Fruit fly (Drosophila melanogaster) whole organism, prepupa: Measurements from ENCODE around the gene futsch.

Source experiments
- Blimp-1 ChIP-seq: fragments of 200-800 bp; sonication (Bioruptor generic); optimal IDR thresholded peaks from 3 replicates; lab custom pipeline; 2017; ENCODE audit warnings: missing biosample characterization, missing genetic modification characterization, mild to moderate bottlenecking, moderate library complexity, missing genetic modification reagents
- CG10631 ChIP-seq: fragments of 200-800 bp; sonication (Bioruptor generic); optimal IDR thresholded peaks from 2 replicates; lab custom pipeline; 2016; ENCODE audit warnings: missing biosample characterization, missing genetic modification characterization
- CG10669 ChIP-seq: fragments of 200-800 bp; sonication (Bioruptor generic); optimal IDR thresholded peaks from 3 replicates; lab custom pipeline; 2018; ENCODE audit warnings: missing biosample characterization, mild to moderate bottlenecking, missing genetic modification characterization, moderate library complexity
- CG11294 ChIP-seq: fragments of 200-800 bp; sonication (Bioruptor generic); IDR thresholded peaks from 2 replicates; pipeline ENCODE4 v1.3.6; 2022; ENCODE audit warnings: missing biosample characterization, missing genetic modification characterization
- CG11762 ChIP-seq: fragments of 200-800 bp; sonication (Bioruptor generic); optimal IDR thresholded peaks from 3 replicates; lab custom pipeline; 2016; ENCODE audit warnings: missing biosample characterization, missing genetic modification characterization; ENCODE audit not compliant: insufficient read depth
- CG11902 ChIP-seq: fragments of 200-800 bp; sonication (Bioruptor generic); optimal IDR thresholded peaks from 3 replicates; lab custom pipeline; 2016; ENCODE audit warnings: missing biosample characterization, missing genetic modification characterization
- CG1621 ChIP-seq: fragments of 200-800 bp; sonication (Bioruptor generic); optimal IDR thresholded peaks from 3 replicates; lab custom pipeline; 2018; ENCODE audit warnings: missing biosample characterization, mild to moderate bottlenecking, missing genetic modification characterization
- CG16779 ChIP-seq: fragments of 200-800 bp; sonication (Bioruptor generic); optimal IDR thresholded peaks from 3 replicates; lab custom pipeline; 2017; ENCODE audit warnings: missing biosample characterization, mild to moderate bottlenecking, missing genetic modification characterization
- CG3032 ChIP-seq: fragments of 200-800 bp; optimal IDR thresholded peaks from 2 replicates; lab custom pipeline; 2019; ENCODE audit warnings: missing biosample characterization, mild to moderate bottlenecking, missing genetic modification characterization, moderate library complexity
- CG31627 ChIP-seq: fragments of 200-800 bp; sonication (Bioruptor generic); optimal IDR thresholded peaks from 3 replicates; lab custom pipeline; 2016; ENCODE audit warnings: missing biosample characterization, missing genetic modification characterization
- CG32006 ChIP-seq: fragments of 200-800 bp; sonication (Bioruptor generic); optimal IDR thresholded peaks from 3 replicates; lab custom pipeline; 2017; ENCODE audit warnings: missing biosample characterization, mild to moderate bottlenecking, missing genetic modification characterization
- CG3919 ChIP-seq: fragments of 200-800 bp; sonication (Bioruptor generic); optimal IDR thresholded peaks from 3 replicates; lab custom pipeline; 2016; ENCODE audit warnings: missing biosample characterization, missing genetic modification characterization
- CG4318 ChIP-seq: fragments of 200-800 bp; sonication (Bioruptor generic); optimal IDR thresholded peaks from 3 replicates; lab custom pipeline; 2017; ENCODE audit warnings: missing biosample characterization, mild to moderate bottlenecking, missing genetic modification characterization
- CG6163 ChIP-seq: fragments of 200-800 bp; sonication (Bioruptor generic); IDR thresholded peaks from 3 replicates; pipeline ENCODE4 v1.3.6; 2022; ENCODE audit warnings: missing biosample characterization, missing genetic modification characterization
- CG6276 ChIP-seq: fragments of 200-800 bp; sonication (Bioruptor generic); optimal IDR thresholded peaks from 2 replicates; lab custom pipeline; 2017; ENCODE audit warnings: missing biosample characterization, mild to moderate bottlenecking, missing genetic modification characterization
- CG6792 ChIP-seq: fragments of 200-800 bp; sonication (Bioruptor generic); optimal IDR thresholded peaks from 3 replicates; lab custom pipeline; 2016; ENCODE audit warnings: missing biosample characterization, missing genetic modification characterization
- CG6808 ChIP-seq: fragments of 200-800 bp; sonication (Bioruptor generic); optimal IDR thresholded peaks from 3 replicates; lab custom pipeline; 2017; ENCODE audit warnings: missing biosample characterization, missing genetic modification characterization, mild to moderate bottlenecking, moderate library complexity, missing genetic modification reagents
- CG6854 ChIP-seq: fragments of 200-800 bp; sonication (Bioruptor generic); optimal IDR thresholded peaks from 2 replicates; lab custom pipeline; 2017; ENCODE audit warnings: missing biosample characterization, mild to moderate bottlenecking, missing genetic modification characterization
- CG7368 ChIP-seq: fragments of 200-800 bp; sonication (Bioruptor generic); optimal IDR thresholded peaks from 3 replicates; lab custom pipeline; 2016; ENCODE audit warnings: missing biosample characterization, missing genetic modification characterization
- CG8119 ChIP-seq: fragments of 200-800 bp; sonication (Bioruptor generic); IDR thresholded peaks from 3 replicates; pipeline ENCODE4 v1.3.6; 2022; ENCODE audit warnings: missing biosample characterization, missing genetic modification characterization
- CG8319 ChIP-seq: fragments of 200-800 bp; sonication (Bioruptor generic); optimal IDR thresholded peaks from 3 replicates; lab custom pipeline; 2016; ENCODE audit warnings: missing biosample characterization, missing genetic modification characterization
- Eip75B ChIP-seq: fragments of 200-800 bp; sonication (Bioruptor generic); optimal IDR thresholded peaks from 3 replicates; lab custom pipeline; 2016; ENCODE audit warnings: missing biosample characterization, missing genetic modification characterization
- Eip78C ChIP-seq: fragments of 200-800 bp; sonication (Bioruptor generic); peaks from one replicate; lab custom pipeline; 2016; ENCODE audit warnings: missing biosample characterization, missing genetic modification characterization
- Eip93F ChIP-seq: fragments of 200-800 bp; sonication (Bioruptor generic); optimal IDR thresholded peaks from 2 replicates; lab custom pipeline; 2016; ENCODE audit warnings: missing biosample characterization, mild to moderate bottlenecking, missing genetic modification characterization
- Ets21C ChIP-seq: fragments of 200-800 bp; sonication (Bioruptor generic); optimal IDR thresholded peaks from 3 replicates; lab custom pipeline; 2016; ENCODE audit warnings: missing biosample characterization, missing genetic modification characterization
- Ets96B ChIP-seq: fragments of 200-800 bp; optimal IDR thresholded peaks from 2 replicates; lab custom pipeline; 2019; ENCODE audit warnings: missing biosample characterization, mild to moderate bottlenecking, missing genetic modification characterization, moderate library complexity
- Gug ChIP-seq: fragments of 200-800 bp; sonication (Bioruptor generic); IDR thresholded peaks from 2 replicates; pipeline ENCODE4 v1.3.6; 2022; ENCODE audit warnings: missing biosample characterization, missing genetic modification characterization
- Met ChIP-seq: fragments of 200-800 bp; sonication (Bioruptor generic); optimal IDR thresholded peaks from 3 replicates; lab custom pipeline; 2016; ENCODE audit warnings: missing biosample characterization, missing genetic modification characterization
- OdsH ChIP-seq: fragments of 200-800 bp; sonication (Bioruptor generic); optimal IDR thresholded peaks from 3 replicates; lab custom pipeline; 2016; ENCODE audit warnings: missing biosample characterization, missing genetic modification characterization
- Smox ChIP-seq: fragments of 200-800 bp; sonication (Bioruptor generic); optimal IDR thresholded peaks from 3 replicates; lab custom pipeline; 2016; ENCODE audit warnings: missing biosample characterization, missing genetic modification characterization
- Sox14 ChIP-seq: fragments of 200-800 bp; sonication (Bioruptor generic); optimal IDR thresholded peaks from 3 replicates; lab custom pipeline; 2016; ENCODE audit warnings: missing biosample characterization, missing genetic modification characterization
- Sox15 ChIP-seq: fragments of 200-800 bp; sonication (Bioruptor generic); optimal IDR thresholded peaks from 3 replicates; lab custom pipeline; 2016; ENCODE audit warnings: missing biosample characterization, missing genetic modification characterization
- achi ChIP-seq: fragments of 200-800 bp; sonication (Bioruptor generic); optimal IDR thresholded peaks from 3 replicates; lab custom pipeline; 2016; ENCODE audit warnings: missing biosample characterization, missing genetic modification characterization
- acj6 ChIP-seq: fragments of 200-800 bp; sonication (Bioruptor generic); optimal IDR thresholded peaks from 3 replicates; lab custom pipeline; 2016; ENCODE audit warnings: missing biosample characterization, missing genetic modification characterization
- cyc ChIP-seq: fragments of 200-800 bp; sonication (Bioruptor generic); optimal IDR thresholded peaks from 3 replicates; lab custom pipeline; 2016; ENCODE audit warnings: missing biosample characterization, missing genetic modification characterization
- dac ChIP-seq: fragments of 200-800 bp; sonication (Bioruptor generic); optimal IDR thresholded peaks from 2 replicates; lab custom pipeline; 2017; ENCODE audit warnings: missing biosample characterization, mild to moderate bottlenecking, missing genetic modification characterization
- dsx ChIP-seq: fragments of 200-800 bp; optimal IDR thresholded peaks from 3 replicates; lab custom pipeline; 2019; ENCODE audit warnings: missing biosample characterization, mild to moderate bottlenecking, missing genetic modification characterization, moderate library complexity; ENCODE audit not compliant: poor library complexity, severe bottlenecking
- eg ChIP-seq: fragments of 200-800 bp; sonication (Bioruptor generic); IDR thresholded peaks from 3 replicates; pipeline ENCODE4 v1.3.6; 2022; ENCODE audit warnings: missing biosample characterization, missing genetic modification characterization
- esn ChIP-seq: fragments of 200-800 bp; sonication (Bioruptor generic); optimal IDR thresholded peaks from 2 replicates; lab custom pipeline; 2016; ENCODE audit warnings: missing biosample characterization, mild to moderate bottlenecking, missing genetic modification characterization, moderate library complexity
- fd59A ChIP-seq: fragments of 200-800 bp; sonication (Bioruptor generic); optimal IDR thresholded peaks from 2 replicates; lab custom pipeline; 2017; ENCODE audit warnings: missing biosample characterization, mild to moderate bottlenecking, missing genetic modification characterization, missing genetic modification reagents
- fkh ChIP-seq: fragments of 200-800 bp; sonication (Bioruptor generic); optimal IDR thresholded peaks from 3 replicates; lab custom pipeline; 2017; ENCODE audit warnings: missing biosample characterization, mild to moderate bottlenecking, missing genetic modification characterization, moderate library complexity
- net ChIP-seq: fragments of 200-800 bp; sonication (Bioruptor generic); optimal IDR thresholded peaks from 3 replicates; lab custom pipeline; 2016; ENCODE audit warnings: missing biosample characterization, missing genetic modification characterization
- pdm3 ChIP-seq: fragments of 200-800 bp; sonication (Bioruptor generic); optimal IDR thresholded peaks from 3 replicates; lab custom pipeline; 2016; ENCODE audit warnings: missing biosample characterization, missing genetic modification characterization
- salr ChIP-seq, 2 experiments: fragments of 200-800 bp; sonication (Bioruptor generic); optimal IDR thresholded peaks; 3 replicates each; lab custom pipeline; 2016 to 2018; ENCODE audit warnings: missing biosample characterization in 2 of 2, missing genetic modification characterization in 2 of 2, mild to moderate bottlenecking in 1 of 2
- ss ChIP-seq, 2 experiments: fragments of 200-800 bp; sonication (Bioruptor generic); optimal IDR thresholded peaks; 2 replicates in 1 of 2; 3 replicates in 1 of 2; lab custom pipeline; 2017 to 2018; ENCODE audit warnings: mild to moderate bottlenecking in 2 of 2, missing biosample characterization in 2 of 2, missing genetic modification characterization in 2 of 2, moderate library complexity in 1 of 2
- topi ChIP-seq: fragments of 200-800 bp; sonication (Bioruptor generic); optimal IDR thresholded peaks from 3 replicates; lab custom pipeline; 2016; ENCODE audit warnings: missing biosample characterization, missing genetic modification characterization
- vri ChIP-seq: fragments of 200-800 bp; sonication (Bioruptor generic); optimal IDR thresholded peaks from 3 replicates; lab custom pipeline; 2016; ENCODE audit warnings: missing biosample characterization, mild to moderate bottlenecking, missing genetic modification characterization

The futsch gene

DNA sequence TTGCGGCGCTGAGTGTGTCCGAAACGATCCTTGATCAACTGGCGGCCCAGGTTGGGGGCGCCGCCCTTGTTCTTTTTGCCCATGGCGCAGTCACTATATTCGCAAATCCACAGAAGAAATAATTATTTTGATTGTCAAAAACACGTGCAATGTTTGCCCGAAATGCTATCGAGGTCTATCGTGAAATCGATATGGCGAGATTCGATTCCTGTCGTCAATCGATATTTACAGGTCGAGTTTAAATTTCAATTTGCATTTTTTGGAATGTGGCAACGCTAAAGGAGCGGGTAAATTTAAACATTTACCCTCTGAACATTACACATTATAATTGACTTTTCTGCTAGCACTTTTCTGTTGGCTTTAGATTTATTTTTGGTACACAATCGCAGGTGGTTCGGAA is 55.2 kb downstream of the futsch start, which contains the start of gene Ns3:
TSS of gene Ns3 (minus strand) at position 188 of the 400 bp plus-strand sequence.
- TF ChIP-seq CG10631 (GFP tag; lab: Kevin White, UChicago) (no peak), CG3032 (tag; lab: Kevin White, UChicago) (no peak), Ets96B (tag; lab: Kevin White, UChicago) (no peak), Met (GFP tag; lab: Kevin White, UChicago) (no peak), topi (no peak), CG6854 (GFP tag; lab: Kevin White, UChicago) (no peak), CG4318 (GFP tag; lab: Kevin White, UChicago) (no peak), dsx (GFP tag; lab: Kevin White, UChicago) (no peak), net (GFP tag; lab: Kevin White, UChicago) (no peak), Eip78C (GFP tag; lab: Kevin White, UChicago) (no peak), CG7368 (GFP tag; lab: Kevin White, UChicago) (no peak), CG11294 (GFP tag; lab: Robert Waterston, UW) (no peak), CG3919 (no peak), OdsH (no peak), Gug (GFP tag; lab: Robert Waterston, UW) (no peak), Sox14 (GFP tag; lab: Kevin White, UChicago) (no peak), CG8319 (GFP tag; lab: Kevin White, UChicago) (no peak), Blimp-1 (GFP tag; lab: Kevin White, UChicago) (no peak)

DNA sequence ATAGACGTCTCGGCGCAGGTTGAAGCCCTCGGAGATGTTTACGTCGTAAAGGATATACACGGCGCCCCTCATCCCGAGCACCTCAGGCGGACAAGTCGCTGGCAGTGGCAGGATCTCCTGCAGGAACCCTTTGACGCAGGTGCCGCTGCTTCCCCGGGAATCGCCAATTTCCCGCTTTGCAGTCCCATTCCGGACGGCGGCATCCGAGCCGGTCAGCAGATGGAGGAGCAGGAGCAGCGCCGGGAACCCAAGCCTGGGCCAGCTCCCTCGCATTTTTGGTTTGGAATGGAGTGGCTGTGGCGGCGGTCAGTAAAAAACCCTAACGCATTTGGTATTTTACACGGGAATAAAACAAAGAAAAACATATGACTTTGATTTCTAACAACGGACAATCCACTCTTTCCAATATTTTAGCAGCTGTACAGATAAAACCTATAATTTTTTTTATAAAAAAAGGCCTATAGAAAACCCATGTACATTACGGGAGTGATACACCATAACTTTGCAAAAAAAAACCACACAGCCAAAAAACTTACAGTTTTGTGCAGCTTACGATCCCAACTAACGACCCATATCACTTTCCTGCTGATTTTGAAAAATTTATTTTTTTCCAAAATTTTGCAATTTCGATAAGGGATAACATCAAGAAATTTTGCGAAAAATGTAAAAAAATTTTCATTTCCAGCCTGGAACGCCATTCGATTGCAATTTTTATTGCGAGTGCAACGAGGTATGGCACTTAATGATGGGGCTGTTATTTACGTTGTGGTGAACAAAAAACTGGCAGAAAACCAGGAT is 57.0 kb downstream of the futsch start, which contains the start of the genes O-fut2 and CG14777:
TSS of gene O-fut2 (minus strand) at position 290 of the 798 bp plus-strand sequence.
TSS of gene CG14777 (plus strand) at position 428 of the 798 bp plus-strand sequence.
- TF ChIP-seq CG10669 (GFP tag; lab: Kevin White, UChicago) (no peak), fd59A (GFP tag; lab: Kevin White, UChicago) (peak; percentile 18), Eip78C (GFP tag; lab: Kevin White, UChicago) (peak; percentile 92), CG11762 (GFP tag; lab: Kevin White, UChicago) (peak; percentile 13), pdm3 (GFP tag; lab: Kevin White, UChicago) (peak; percentile 81), CG6792 (GFP tag; lab: Kevin White, UChicago) (peak; percentile 54), CG32006 (GFP tag; lab: Kevin White, UChicago) (peak; percentile 80), vri (no peak), achi (GFP tag; lab: Kevin White, UChicago) (peak; percentile 60), Ets21C (peak; percentile 49), CG3032 (tag; lab: Kevin White, UChicago) (peak; percentile 32), esn (GFP tag; lab: Kevin White, UChicago) (peak; percentile 69), CG1621 (no peak), eg (GFP tag; lab: Robert Waterston, UW) (peak; percentile 77), CG16779 (tag; lab: Kevin White, UChicago) (no peak), acj6 (GFP tag; lab: Kevin White, UChicago) (peak; percentile 72), CG6808 (no peak), CG6276 (GFP tag; lab: Kevin White, UChicago) (no peak), Eip75B (GFP tag; lab: Kevin White, UChicago) (peak; percentile 57), Ets96B (tag; lab: Kevin White, UChicago) (peak; percentile 13), CG8119 (peak; percentile 69), CG7368 (GFP tag; lab: Kevin White, UChicago) (no peak), CG6163 (GFP tag; lab: Robert Waterston, UW) (peak; percentile 69), Eip93F (no peak), dac (GFP tag; lab: Kevin White, UChicago) (peak; percentile 31), cyc (GFP tag; lab: Kevin White, UChicago) (peak; percentile 47), Sox14 (GFP tag; lab: Kevin White, UChicago) (peak; percentile 78), net (GFP tag; lab: Kevin White, UChicago) (no peak), salr (GFP tag; optimal IDR thresholded peaks at IDR 0.05; lab: Kevin White, UChicago) (no peak), Smox (GFP tag; lab: Kevin White, UChicago) (peak; percentile 58), Sox15 (GFP tag; lab: Kevin White, UChicago) (peak; percentile 43), fkh (GFP tag; lab: Kevin White, UChicago) (no peak), CG31627 (GFP tag; lab: Kevin White, UChicago) (peak; percentile 59), dsx (GFP tag; lab: Kevin White, UChicago) (no peak), Blimp-1 (GFP tag; lab: Kevin White, UChicago) (no peak), Gug (GFP tag; lab: Robert Waterston, UW) (peak; percentile 60; the same call in 1 of the 2 replicates), CG11902 (peak; percentile 35), ss (GFP tag; optimal IDR thresholded peaks at IDR 0.05; lab: Kevin White, UChicago) (peak in 1 of 2 experiments; percentile 30)
